Fruit fly (Drosophila melanogaster): Measurements from ENCODE around the gene CG18262.

DNA sequence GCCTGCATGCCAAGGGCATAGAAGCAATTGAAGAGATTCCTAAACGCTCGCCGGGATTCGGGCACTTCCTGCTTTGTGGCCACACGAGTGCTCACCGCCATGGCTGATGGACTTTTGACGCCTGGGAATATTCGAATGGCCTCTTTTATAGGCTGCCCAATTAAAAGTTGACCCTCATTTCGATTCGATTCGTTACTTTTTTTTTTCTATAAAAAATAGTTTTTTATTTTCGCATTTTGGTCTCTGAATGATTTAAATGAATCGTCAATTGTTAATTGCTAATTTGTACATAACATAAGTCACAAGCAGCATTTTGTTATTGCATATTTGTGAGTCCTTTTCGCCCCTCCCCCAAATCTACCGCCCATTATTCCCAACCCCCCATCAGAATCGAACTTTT lies 12.9 kb downstream of the CG18262 start, which contains the start of gene Or7a:
- no peak for TF ChIP-seq CG13204 (GFP tag; optimal IDR thresholded peaks at IDR 0.05)
- no peak for TF ChIP-seq CG10348 (GFP tag; IDR thresholded peaks at IDR 0.05)
- TF ChIP-seq gl (tag; optimal IDR thresholded peaks at IDR 0.05) = no peak
- TF ChIP-seq CG32121 (GFP tag; IDR thresholded peaks at IDR 0.05) = no peak
- no peak for TF ChIP-seq D1 (tag; optimal IDR thresholded peaks at IDR 0.05)
- no peak for TF ChIP-seq CG15710 (tag; optimal IDR thresholded peaks at IDR 0.05)
- TF ChIP-seq Pif1B (GFP tag; optimal IDR thresholded peaks at IDR 0.05) = no peak

Data from whole organism, pupa.